Fruit fly (Drosophila melanogaster) whole organism, wandering third instar larva: ENCODE data around the gene Pfas.

Experiments used
- CG32264 ChIP-seq: fragments of 200-800 bp; sonication (Bioruptor generic); optimal IDR thresholded peaks from 2 replicates; lab custom pipeline; 2016; ENCODE audit warnings: missing biosample characterization, missing genetic modification characterization
- CG9705 ChIP-seq: fragments of 200-800 bp; sonication (Bioruptor generic); optimal IDR thresholded peaks from 2 replicates; lab custom pipeline; 2018; ENCODE audit warnings: missing biosample characterization, mild to moderate bottlenecking, missing genetic modification characterization
- CrebA ChIP-seq: fragments of 200-800 bp; sonication (Bioruptor generic); optimal IDR thresholded peaks from 2 replicates; lab custom pipeline; 2016; ENCODE audit warnings: missing biosample characterization, mild to moderate bottlenecking, missing genetic modification characterization, borderline replicate concordance
- Dfd ChIP-seq: fragments of >200 bp; optimal IDR thresholded peaks from 2 replicates; lab custom pipeline; 2017; ENCODE audit warnings: missing biosample characterization, missing genetic modification characterization
- Dif ChIP-seq: fragments of 200-275, 200-300 bp; sonication (Bioruptor generic); optimal IDR thresholded peaks from 2 replicates; lab custom pipeline; 2018; ENCODE audit warnings: missing biosample characterization, missing genetic modification characterization; ENCODE audit not compliant: partially characterized antibody
- GATAd ChIP-seq: sonication (Bioruptor generic); optimal IDR thresholded peaks from 2 replicates; lab custom pipeline; 2016; ENCODE audit warnings: missing biosample characterization, missing genetic modification characterization
- HLH106 ChIP-seq: fragments of 200-800 bp; optimal IDR thresholded peaks from 3 replicates; lab custom pipeline; 2019; ENCODE audit warnings: missing biosample characterization, mild to moderate bottlenecking, missing genetic modification characterization, moderate library complexity
- Hnf4 ChIP-seq: fragments of 200-800 bp; sonication (Bioruptor generic); optimal IDR thresholded peaks from 2 replicates; lab custom pipeline; 2016; ENCODE audit warnings: missing biosample characterization, mild to moderate bottlenecking, missing genetic modification characterization
- Hr78 ChIP-seq: fragments of >200 bp; optimal IDR thresholded peaks from 2 replicates; lab custom pipeline; 2017; ENCODE audit warnings: missing biosample characterization, missing genetic modification characterization
- Hr83 ChIP-seq: fragments of 200-300 bp; sonication (Bioruptor generic); optimal IDR thresholded peaks from 2 replicates; lab custom pipeline; 2016; ENCODE audit warnings: missing biosample characterization, mild to moderate bottlenecking, missing genetic modification characterization, moderate library complexity; ENCODE audit not compliant: poor library complexity, severe bottlenecking
- Jra ChIP-seq: sonication (Bioruptor generic); optimal IDR thresholded peaks from 2 replicates; lab custom pipeline; 2016; ENCODE audit warnings: missing biosample characterization, missing genetic modification characterization
- Mio ChIP-seq: sonication (Bioruptor generic); optimal IDR thresholded peaks from 2 replicates; lab custom pipeline; 2016; ENCODE audit warnings: missing biosample characterization, missing genetic modification characterization
- Myc ChIP-seq: fragments of >200 bp; optimal IDR thresholded peaks from 2 replicates; lab custom pipeline; 2017
- N ChIP-seq: fragments of >200 bp; optimal IDR thresholded peaks from 2 replicates; lab custom pipeline; 2018; ENCODE audit warnings: missing biosample characterization, missing external identifiers, missing genetic modification characterization
- OdsH ChIP-seq: fragments of 200-800 bp; sonication (Bioruptor generic); optimal IDR thresholded peaks from 2 replicates; lab custom pipeline; 2016; ENCODE audit warnings: missing biosample characterization, mild to moderate bottlenecking, missing genetic modification characterization
- Rel ChIP-seq, 2 experiments: fragments of 200-800 bp; sonication (Bioruptor generic) in 1 of 2; optimal IDR thresholded peaks; 2 replicates in 1 of 2; 3 replicates in 1 of 2; lab custom pipeline; 2016 to 2019; ENCODE audit warnings: mild to moderate bottlenecking in 2 of 2, missing biosample characterization in 2 of 2, missing genetic modification characterization in 2 of 2, moderate library complexity in 1 of 2
- Sp1 ChIP-seq: fragments of 200-800 bp; sonication (Bioruptor generic); optimal IDR thresholded peaks from 3 replicates; lab custom pipeline; 2019; ENCODE audit warnings: missing biosample characterization, mild to moderate bottlenecking, missing genetic modification characterization, moderate library complexity
- br ChIP-seq: fragments of 200-800 bp; sonication (Bioruptor generic); optimal IDR thresholded peaks from 2 replicates; lab custom pipeline; 2016; ENCODE audit warnings: missing biosample characterization, missing genetic modification characterization
- brk ChIP-seq: fragments of 200-800 bp; sonication (Bioruptor generic); optimal IDR thresholded peaks from 2 replicates; lab custom pipeline; 2016; ENCODE audit warnings: missing biosample characterization, mild to moderate bottlenecking, missing genetic modification characterization
- dl ChIP-seq, 2 experiments: fragments of 175-275, 200-275 bp in 1 of 2; fragments of 200-275 bp in 1 of 2; sonication (Bioruptor generic); optimal IDR thresholded peaks; lab custom pipeline; 2018; ENCODE audit warnings: mild to moderate bottlenecking in 2 of 2, missing biosample characterization in 2 of 2, missing genetic modification characterization in 2 of 2, moderate library complexity in 2 of 2; ENCODE audit not compliant: partially characterized antibody in 2 of 2, insufficient read depth in 1 of 2
- dmrt93B ChIP-seq: fragments of 200-800 bp; sonication (Bioruptor generic); optimal IDR thresholded peaks from 2 replicates; lab custom pipeline; 2018; ENCODE audit warnings: missing biosample characterization, mild to moderate bottlenecking, missing genetic modification characterization
- dsf ChIP-seq: sonication (Bioruptor generic); optimal IDR thresholded peaks from 2 replicates; lab custom pipeline; 2016; ENCODE audit warnings: missing biosample characterization, missing genetic modification characterization, borderline replicate concordance
- ey ChIP-seq: fragments of 200-800 bp; sonication (Bioruptor generic); optimal IDR thresholded peaks from 2 replicates; lab custom pipeline; 2016; ENCODE audit warnings: missing biosample characterization, missing genetic modification characterization
- foxo ChIP-seq, 2 experiments: fragments of 200-800 bp; sonication (Bioruptor generic); optimal IDR thresholded peaks; 2 replicates in 1 of 2; 3 replicates in 1 of 2; lab custom pipeline; 2016 to 2017; ENCODE audit warnings: missing biosample characterization in 2 of 2, missing genetic modification characterization in 2 of 2
- fru ChIP-seq: fragments of 200-800 bp; sonication (Bioruptor generic); optimal IDR thresholded peaks from 3 replicates; lab custom pipeline; 2016; ENCODE audit warnings: missing biosample characterization, mild to moderate bottlenecking, missing genetic modification characterization
- h ChIP-seq: fragments of 200-800 bp; sonication (Bioruptor generic); optimal IDR thresholded peaks from 3 replicates; lab custom pipeline; 2016; ENCODE audit warnings: missing biosample characterization, mild to moderate bottlenecking, missing genetic modification characterization
- jim ChIP-seq: fragments of 175-275, 200-325 bp; sonication (Bioruptor generic); optimal IDR thresholded peaks from 2 replicates; lab custom pipeline; 2016; ENCODE audit warnings: missing biosample characterization, mild to moderate bottlenecking, missing genetic modification characterization
- pan ChIP-seq: fragments of >200 bp; optimal IDR thresholded peaks from 2 replicates; lab custom pipeline; 2017
- psq ChIP-seq: fragments of 200-800 bp; sonication (Bioruptor generic); optimal IDR thresholded peaks from 3 replicates; lab custom pipeline; 2017; ENCODE audit warnings: missing biosample characterization, mild to moderate bottlenecking, missing genetic modification characterization, moderate library complexity
- rgr ChIP-seq: fragments of 200-800 bp; sonication (Bioruptor generic); optimal IDR thresholded peaks from 3 replicates; lab custom pipeline; 2016; ENCODE audit warnings: missing biosample characterization, mild to moderate bottlenecking, missing genetic modification characterization
- sage ChIP-seq: fragments of 200-800 bp; sonication (Bioruptor generic); optimal IDR thresholded peaks from 2 replicates; lab custom pipeline; 2016; ENCODE audit warnings: missing biosample characterization, mild to moderate bottlenecking, missing genetic modification characterization
- sv ChIP-seq: fragments of 200-800 bp; sonication (Bioruptor generic); optimal IDR thresholded peaks from 3 replicates; lab custom pipeline; 2016; ENCODE audit warnings: missing biosample characterization, missing genetic modification characterization
- tai ChIP-seq: sonication (Bioruptor generic); optimal IDR thresholded peaks from 2 replicates; lab custom pipeline; 2016; ENCODE audit warnings: missing biosample characterization, missing genetic modification characterization
- usp ChIP-seq: fragments of >200 bp; optimal IDR thresholded peaks from 2 replicates; lab custom pipeline; 2017; ENCODE audit warnings: missing biosample characterization, missing genetic modification characterization
- woc ChIP-seq: sonication (Bioruptor generic); optimal IDR thresholded peaks from 2 replicates; lab custom pipeline; 2016; ENCODE audit warnings: missing biosample characterization, mild to moderate bottlenecking, missing genetic modification characterization

Pfas gene

DNA sequence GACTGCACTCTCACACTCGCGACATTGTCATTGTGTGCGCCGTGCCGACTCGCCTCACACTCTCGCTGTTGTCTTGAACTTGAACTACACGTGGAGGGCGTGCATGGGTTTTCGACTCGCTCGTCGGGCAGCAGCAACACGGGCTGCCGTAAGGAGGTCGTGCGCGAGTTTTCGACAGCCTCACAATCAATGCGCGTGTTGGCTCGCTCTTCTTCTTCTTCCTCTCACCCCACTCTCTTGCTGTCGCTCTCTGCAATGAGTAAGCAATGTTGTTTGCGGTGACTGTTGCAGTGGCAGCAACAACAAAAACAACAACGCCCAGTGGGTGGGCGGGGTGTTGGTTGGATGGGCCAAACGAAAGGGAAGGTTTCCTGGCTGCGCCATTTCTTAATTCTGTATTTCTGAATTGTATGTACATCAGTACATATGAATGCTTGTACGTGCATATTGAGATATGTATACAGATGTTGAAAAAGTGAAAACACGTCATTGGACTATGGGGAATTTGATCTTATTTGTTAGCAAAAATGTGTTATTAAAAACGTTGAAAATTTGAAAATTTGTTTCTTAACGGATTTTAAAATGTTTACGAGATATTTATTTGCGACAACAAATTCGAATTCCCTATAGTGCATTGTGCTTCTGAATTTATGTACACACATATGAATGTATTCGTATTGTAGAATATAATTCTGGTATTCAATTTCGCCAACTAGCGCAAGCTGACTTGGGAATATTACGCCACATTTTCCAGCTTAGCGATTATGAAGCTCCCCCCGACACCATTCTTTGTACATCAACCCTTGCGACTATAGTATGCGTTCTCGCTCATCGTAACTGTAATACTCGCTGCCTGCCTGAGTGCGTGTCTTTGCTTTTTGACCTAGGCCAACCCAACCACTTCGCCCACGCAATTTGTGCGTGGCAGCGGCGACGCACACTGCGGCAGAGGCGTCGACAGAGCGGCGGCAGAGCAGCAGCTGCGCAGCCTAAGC lies 42.8 kb upstream of the Pfas start (continued):
- peak; percentile 22 for TF ChIP-seq br (GFP tag; lab: Kevin White, UChicago)
- no peak for TF ChIP-seq CrebA (GFP tag; lab: Kevin White, UChicago)

DNA sequence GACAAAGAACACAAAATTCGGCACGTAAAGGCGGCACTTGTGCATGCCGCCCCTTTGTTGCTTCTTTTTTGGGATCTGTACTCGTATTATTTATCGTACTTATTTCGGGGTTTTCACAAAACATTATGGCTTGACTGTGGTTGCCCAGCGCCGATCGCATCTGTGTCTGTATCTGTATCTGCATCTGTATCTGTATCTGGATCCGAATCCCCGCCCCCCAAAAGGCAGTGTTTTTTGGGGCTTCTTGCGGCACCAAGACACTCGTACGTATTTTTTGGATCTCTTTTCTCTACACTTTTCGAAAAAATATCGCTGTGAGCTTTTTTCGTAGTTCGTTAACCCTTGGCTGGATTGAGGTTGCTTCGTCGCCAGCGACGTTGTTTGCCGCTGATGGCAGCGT lies 41.8 kb upstream of the Pfas start:
- no peak for TF ChIP-seq h (GFP tag; lab: Kevin White, UChicago)
- TF ChIP-seq CG9705 (GFP tag; lab: Kevin White, UChicago): no peak
- TF ChIP-seq Hnf4: no peak
- TF ChIP-seq pan: no peak
- TF ChIP-seq Hr78 (GFP tag; lab: Kevin White, UChicago): no peak
- no peak for TF ChIP-seq Mio (GFP tag; lab: Kevin White, UChicago)
- peak; percentile 18 for TF ChIP-seq Sp1
- TF ChIP-seq N (GFP tag; lab: Kevin White, UChicago): no peak
- TF ChIP-seq br (GFP tag; lab: Kevin White, UChicago): peak; percentile 12
- no peak for TF ChIP-seq Dfd (GFP tag; lab: Kevin White, UChicago)
- peak; percentile 26 for TF ChIP-seq jim (GFP tag; lab: Kevin White, UChicago)
- TF ChIP-seq OdsH (GFP tag; lab: Kevin White, UChicago): no peak
- TF ChIP-seq Dif (GFP tag; lab: Kevin White, UChicago): peak; percentile 24
- TF ChIP-seq tai (GFP tag; lab: Kevin White, UChicago): no peak
- peak; percentile 64 for TF ChIP-seq Hr83 (GFP tag; lab: Kevin White, UChicago)
- no peak for TF ChIP-seq brk (GFP tag; lab: Kevin White, UChicago)
- no peak for TF ChIP-seq Rel (GFP tag; optimal IDR thresholded peaks at IDR 0.05; lab: Kevin White, UChicago)
- peak; percentile 88 for TF ChIP-seq Rel (tag; optimal IDR thresholded peaks at IDR 0.05; lab: Kevin White, UChicago)
- no peak for TF ChIP-seq psq (GFP tag; lab: Kevin White, UChicago)
- TF ChIP-seq dmrt93B: no peak
- no peak for TF ChIP-seq woc
- TF ChIP-seq usp (GFP tag; lab: Kevin White, UChicago): no peak
- TF ChIP-seq foxo (GFP tag; optimal IDR thresholded peaks at IDR 0.05; lab: Kevin White, UChicago): no peak
- no peak for TF ChIP-seq ey (GFP tag; lab: Kevin White, UChicago)
- TF ChIP-seq Jra (GFP tag; lab: Kevin White, UChicago): no peak
- no peak for TF ChIP-seq sage
- no peak for TF ChIP-seq GATAd (GFP tag; lab: Kevin White, UChicago)

DNA sequence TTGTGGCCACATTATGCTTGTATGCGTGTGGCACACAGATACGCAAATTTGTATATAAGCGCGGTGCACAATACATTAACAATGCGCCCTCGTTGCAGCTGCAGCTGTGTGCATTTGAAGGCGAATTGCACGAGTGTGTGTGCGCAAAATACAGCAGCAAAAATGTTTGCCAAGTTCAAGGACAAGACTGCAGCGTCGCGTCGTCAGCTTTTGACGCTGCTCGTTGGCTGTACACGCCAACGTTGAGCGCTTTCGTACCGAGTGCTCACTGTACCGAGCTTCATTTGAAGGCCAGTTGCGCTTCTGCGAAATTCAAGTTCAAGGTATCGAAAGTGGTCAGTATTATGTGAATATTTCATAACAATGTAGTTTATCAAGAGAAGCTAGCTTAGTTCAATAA lies 40.9 kb upstream of the Pfas start:
- no peak for TF ChIP-seq dl (GFP tag; optimal IDR thresholded peaks at IDR 0.05; lab: Kevin White, UChicago; ENCODE audit: insufficient read depth in 1 of 2, partially characterized antibody in 2 of 2)
- no peak for TF ChIP-seq psq (GFP tag; lab: Kevin White, UChicago)
- peak; percentile 14 for TF ChIP-seq Dif (GFP tag; lab: Kevin White, UChicago)
- TF ChIP-seq Rel (GFP tag; optimal IDR thresholded peaks at IDR 0.05; lab: Kevin White, UChicago): no peak
- TF ChIP-seq Rel (tag; optimal IDR thresholded peaks at IDR 0.05; lab: Kevin White, UChicago): peak; percentile 2
- no peak for TF ChIP-seq tai (GFP tag; lab: Kevin White, UChicago)
- TF ChIP-seq HLH106 (tag; lab: Kevin White, UChicago): peak; percentile 36
- peak; percentile 40 for TF ChIP-seq Hr83 (GFP tag; lab: Kevin White, UChicago)
- peak; percentile 13 for TF ChIP-seq OdsH (GFP tag; lab: Kevin White, UChicago)
- TF ChIP-seq brk (GFP tag; lab: Kevin White, UChicago): no peak
- TF ChIP-seq N (GFP tag; lab: Kevin White, UChicago): peak; percentile 57

DNA sequence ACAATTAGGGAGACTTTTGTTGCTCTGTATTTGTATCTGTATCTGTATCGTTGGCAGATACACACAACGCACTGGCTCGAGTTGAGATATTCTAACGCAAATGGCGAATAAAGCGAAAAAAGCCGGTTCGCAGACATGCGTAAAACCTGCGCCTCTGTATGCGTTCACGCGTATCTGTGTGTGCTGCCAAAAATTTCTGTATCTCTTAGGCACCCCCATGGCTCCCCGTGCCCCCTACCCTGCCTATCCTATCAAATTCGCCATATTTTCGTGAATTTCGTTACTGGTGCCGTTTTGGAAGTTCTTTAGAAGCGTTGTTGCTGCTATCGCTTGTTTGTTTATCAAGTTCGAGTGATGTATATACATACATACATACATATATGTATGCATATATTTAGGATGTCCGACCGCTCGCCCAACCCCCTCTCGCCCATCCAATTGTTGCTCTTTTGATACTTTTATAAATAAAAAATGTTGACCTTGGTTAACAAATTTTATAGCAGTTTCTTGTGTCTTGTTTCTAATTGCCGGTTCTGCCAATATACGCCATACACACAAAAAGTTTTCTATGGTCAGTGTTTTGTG lies 40.0 kb upstream of the Pfas start:
- peak; percentile 66 for TF ChIP-seq Hnf4
- no peak for TF ChIP-seq Dfd (GFP tag; lab: Kevin White, UChicago)
- TF ChIP-seq N (GFP tag; lab: Kevin White, UChicago): no peak
- peak; percentile 41 for TF ChIP-seq fru
- TF ChIP-seq GATAd (GFP tag; lab: Kevin White, UChicago): no peak
- TF ChIP-seq Hr83 (GFP tag; lab: Kevin White, UChicago): peak; percentile 52
- peak; percentile 43 for TF ChIP-seq tai (GFP tag; lab: Kevin White, UChicago)
- no peak for TF ChIP-seq CG9705 (GFP tag; lab: Kevin White, UChicago)
- TF ChIP-seq dsf: no peak
- peak; percentile 27 for TF ChIP-seq brk (GFP tag; lab: Kevin White, UChicago)
- TF ChIP-seq CrebA (GFP tag; lab: Kevin White, UChicago): peak; percentile 42
- no peak for TF ChIP-seq Myc (lab: Kevin White, UChicago)
- peak; percentile 48 for TF ChIP-seq psq (GFP tag; lab: Kevin White, UChicago)
- no peak for TF ChIP-seq ey (GFP tag; lab: Kevin White, UChicago)
- no peak for TF ChIP-seq dmrt93B
- no peak for TF ChIP-seq Sp1
- TF ChIP-seq Rel (GFP tag; optimal IDR thresholded peaks at IDR 0.05; lab: Kevin White, UChicago): peak; percentile 25
- peak; percentile 40 for TF ChIP-seq Rel (tag; optimal IDR thresholded peaks at IDR 0.05; lab: Kevin White, UChicago)
- no peak for TF ChIP-seq sv (GFP tag; lab: Kevin White, UChicago)
- TF ChIP-seq CG32264 (GFP tag; lab: Kevin White, UChicago): no peak
- TF ChIP-seq Jra (GFP tag; lab: Kevin White, UChicago): no peak
- peak; percentile 51 for TF ChIP-seq h (GFP tag; lab: Kevin White, UChicago)
- no peak for TF ChIP-seq dl (GFP tag; optimal IDR thresholded peaks at IDR 0.05; lab: Kevin White, UChicago; ENCODE audit: insufficient read depth in 1 of 2, partially characterized antibody in 2 of 2)
- TF ChIP-seq HLH106 (tag; lab: Kevin White, UChicago): peak; percentile 22
- TF ChIP-seq OdsH (GFP tag; lab: Kevin White, UChicago): peak; percentile 49
- TF ChIP-seq rgr (GFP tag; lab: Kevin White, UChicago): no peak
- TF ChIP-seq Dif (GFP tag; lab: Kevin White, UChicago): peak; percentile 52
